Fruit fly (Drosophila melanogaster): Measurements from ENCODE around the gene esc.

DNA sequence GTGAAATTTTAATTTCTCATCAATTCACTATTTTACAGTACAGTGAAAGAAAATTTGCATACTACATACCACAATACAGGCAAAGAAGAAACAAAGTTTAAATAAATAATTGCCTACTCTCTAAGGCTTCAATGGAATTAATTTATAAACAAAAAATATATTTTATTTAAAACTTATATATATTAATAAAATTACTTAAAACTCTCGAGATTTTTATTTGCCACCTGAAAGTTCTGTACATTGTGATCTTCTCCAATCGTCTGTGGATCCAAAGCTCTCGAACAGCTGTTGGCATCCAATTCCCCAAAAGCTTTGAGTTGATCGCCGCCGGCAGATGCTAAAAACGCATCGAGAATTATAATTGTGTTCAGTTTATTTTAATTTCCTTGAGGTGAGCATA, 20.5 kb upstream of the esc start, which contains the start of gene Mal-B2:
- no peak for TF ChIP-seq psq (optimal IDR thresholded peaks at IDR 0.05)
- no peak for TF ChIP-seq CG8478 (optimal IDR thresholded peaks at IDR 0.05)
- TF ChIP-seq Dll (optimal IDR thresholded peaks at IDR 0.05) = no peak
- no peak for TF ChIP-seq EcR (GFP tag; optimal IDR thresholded peaks at IDR 0.05)
- TF ChIP-seq usp (GFP tag; optimal IDR thresholded peaks at IDR 0.05) = no peak

Measured in whole organism.